Fruit fly (Drosophila melanogaster): ENCODE results near the gene Ndc1.

- TF ChIP-seq CG1233 (GFP tag; optimal IDR thresholded peaks at IDR 0.05) (peak; percentile 38), C15 (GFP tag; IDR thresholded peaks at IDR 0.05) (no peak), CG15011 (GFP tag; optimal IDR thresholded peaks at IDR 0.05) (peak; percentile 6), CG6175 (GFP tag; IDR thresholded peaks at IDR 0.05) (no peak), h (optimal IDR thresholded peaks at IDR 0.05) (no peak), ci (GFP tag; IDR thresholded peaks at IDR 0.05) (no peak; the same call in 2 of the 3 replicates)
These were observed 14.8 kb upstream of the Ndc1 start for dm6 chr3R:23909347-23909862.
